Worm (Caenorhabditis elegans) whole organism, L2 larva: ENCODE data around the gene catp-6.

Source experiments
- R02D3.7 ChIP-seq: fragments of 150-350 bp; optimal IDR thresholded peaks from 2 replicates; lab custom pipeline; 2014; ENCODE audit warnings: missing biosample characterization, missing genetic modification characterization
- ceh-82 ChIP-seq: fragments of 150-350 bp; optimal IDR thresholded peaks from 2 replicates; lab custom pipeline; 2014; ENCODE audit warnings: missing biosample characterization, missing genetic modification characterization
- egl-27 ChIP-seq: sonication (generic microtip); optimal IDR thresholded peaks from 3 replicates; lab custom pipeline; 2017; ENCODE audit warnings: missing biosample characterization, missing genetic modification reagents, missing genetic modification characterization
- lin-39 ChIP-seq: fragments of 150-350 bp; optimal IDR thresholded peaks from 2 replicates; lab custom pipeline; 2014; ENCODE audit warnings: missing biosample characterization, missing genetic modification reagents, missing genetic modification characterization
- mab-5 ChIP-seq: fragments of 150-350 bp; optimal IDR thresholded peaks from 2 replicates; lab custom pipeline; 2014; ENCODE audit warnings: missing biosample characterization, missing genetic modification characterization
- sma-9 ChIP-seq, 2 experiments: fragments of 150-350 bp in 1 of 2; sonication (generic microtip) in 1 of 2; optimal IDR thresholded peaks; 2 replicates each; lab custom pipeline; 2014 to 2016; ENCODE audit warnings: missing genetic modification characterization in 2 of 2, mild to moderate bottlenecking in 1 of 2, missing biosample characterization in 1 of 2, missing compliant biosample characterization in 1 of 2, missing genetic modification reagents in 1 of 2, moderate library complexity in 1 of 2
- zag-1 ChIP-seq: fragments of 150-350 bp; optimal IDR thresholded peaks from 2 replicates; lab custom pipeline; 2014; ENCODE audit warnings: missing biosample characterization, missing genetic modification characterization

- no peak for TF ChIP-seq zag-1
- no peak for TF ChIP-seq lin-39 (tag; lab: Kevin White, UChicago)
- TF ChIP-seq R02D3.7 = no peak
- no peak for TF ChIP-seq egl-27 (tag; lab: Kevin White, UChicago)
- no peak for TF ChIP-seq mab-5 (tag; lab: Kevin White, UChicago)
- TF ChIP-seq ceh-82 = no peak
- no peak for TF ChIP-seq sma-9 (GFP tag; optimal IDR thresholded peaks at IDR 0.05; lab: Kevin White, UChicago)
- TF ChIP-seq sma-9 (tag; optimal IDR thresholded peaks at IDR 0.05; lab: Kevin White, UChicago) = no peak
Observed at ce11 chrIV:9854952-9855351, 30.6 kb upstream of the catp-6 start.
